Fruit fly (Drosophila melanogaster): ENCODE results near the gene Ocrl.
A peak's percentile ranks its signal among the peaks of the same experiment; 100 is the strongest.

Ocrl gene

DNA sequence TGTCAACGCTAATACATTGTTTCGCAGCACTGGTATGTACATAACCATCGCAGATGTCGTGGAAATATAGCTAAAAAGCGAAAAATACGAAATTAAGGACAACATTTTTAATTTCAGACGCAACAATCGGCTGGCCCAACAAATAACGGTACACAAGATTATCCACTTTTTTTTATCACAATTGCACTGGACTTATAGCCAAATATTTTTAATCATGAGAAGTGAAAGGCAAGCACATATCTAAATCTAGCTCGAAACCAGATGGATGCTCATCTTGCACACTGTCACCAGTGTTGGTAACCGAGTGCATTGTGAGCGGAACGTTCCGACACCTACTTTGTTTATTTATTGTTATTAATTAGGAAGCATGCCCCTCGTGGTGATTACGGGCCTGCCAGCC lies 17.2 kb downstream of the Ocrl start, which contains the start of the genes CG3857 and CG3587 (continued):
- peak; percentile 73 for TF ChIP-seq Sox15 (GFP tag; optimal IDR thresholded peaks at IDR 0.05)
- TF ChIP-seq dac (GFP tag; optimal IDR thresholded peaks at IDR 0.05) = peak; percentile 60
- TF ChIP-seq Eip78C (GFP tag) = peak; percentile 89
- peak; percentile 60 for TF ChIP-seq CG10669 (GFP tag; optimal IDR thresholded peaks at IDR 0.05)
- peak; percentile 55 to 65 for TF ChIP-seq salr (GFP tag; optimal IDR thresholded peaks at IDR 0.05)
- TF ChIP-seq topi (GFP tag; optimal IDR thresholded peaks at IDR 0.05) = peak; percentile 81
- peak; percentile 11 for TF ChIP-seq spab (GFP tag; optimal IDR thresholded peaks at IDR 0.05)
- peak; percentile 74 for TF ChIP-seq cyc (GFP tag; optimal IDR thresholded peaks at IDR 0.05)
- TF ChIP-seq CG6808 (GFP tag; optimal IDR thresholded peaks at IDR 0.05) = peak; percentile 36
- TF ChIP-seq Hr39 (GFP tag; optimal IDR thresholded peaks at IDR 0.05) = peak; percentile 88
- TF ChIP-seq CG1621 (tag; optimal IDR thresholded peaks at IDR 0.05) = peak; percentile 50
- no peak for TF ChIP-seq CG6854 (GFP tag; optimal IDR thresholded peaks at IDR 0.05)
- peak; percentile 55 for TF ChIP-seq CG11902 (GFP tag; optimal IDR thresholded peaks at IDR 0.05)

DNA sequence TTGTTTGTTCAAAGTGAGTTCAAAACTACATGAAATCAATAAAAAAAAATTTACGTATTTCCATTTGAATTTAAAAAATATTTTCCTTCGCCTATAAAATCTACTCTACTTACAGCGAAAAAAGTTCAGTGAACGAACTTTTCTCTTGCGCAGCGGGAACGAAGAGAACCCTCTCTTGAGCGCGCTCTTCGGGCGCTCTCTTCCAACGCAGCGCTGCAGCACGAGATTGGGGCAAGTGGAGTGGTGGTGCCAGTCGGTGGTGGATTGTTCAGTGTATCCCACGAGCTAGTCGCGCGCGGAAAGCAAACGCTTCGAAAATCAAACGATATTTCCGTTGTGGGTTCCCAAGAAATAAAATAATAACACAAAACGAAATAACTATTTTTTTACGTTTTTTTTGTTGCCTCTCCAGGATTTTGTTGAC lies 18.9 kb downstream of the Ocrl start, which contains the start of gene Hr4:
Gene Hr4 (plus strand): TSS at position 272 of the 424 bp plus-strand sequence.
- peak; percentile 46 for TF ChIP-seq CG6276 (GFP tag; optimal IDR thresholded peaks at IDR 0.05)
- no peak for TF ChIP-seq OdsH (GFP tag; optimal IDR thresholded peaks at IDR 0.05)
- peak; percentile 1 for TF ChIP-seq dsx (GFP tag; optimal IDR thresholded peaks at IDR 0.05; ENCODE audit: poor library complexity, severe bottlenecking)
- no peak for TF ChIP-seq fd85E (GFP tag; optimal IDR thresholded peaks at IDR 0.05)
- TF ChIP-seq Eip93F (GFP tag; optimal IDR thresholded peaks at IDR 0.05) = peak; percentile 43
- TF ChIP-seq Lpt (GFP tag; optimal IDR thresholded peaks at IDR 0.05) = no peak
- TF ChIP-seq topi (GFP tag; optimal IDR thresholded peaks at IDR 0.05) = peak; percentile 24
- TF ChIP-seq CG1621 (tag; optimal IDR thresholded peaks at IDR 0.05) = no peak
- TF ChIP-seq CG8119 (GFP tag; IDR thresholded peaks at IDR 0.05) = peak; percentile 43; the same call in 2 of the 3 replicates
- TF ChIP-seq acj6 (GFP tag; optimal IDR thresholded peaks at IDR 0.05) = no peak
- peak; percentile 17 for TF ChIP-seq CG9139 (GFP tag; optimal IDR thresholded peaks at IDR 0.05)
- TF ChIP-seq Sox102F (GFP tag; optimal IDR thresholded peaks at IDR 0.05) = peak; percentile 64
- no peak for TF ChIP-seq CG10669 (GFP tag; optimal IDR thresholded peaks at IDR 0.05)
- TF ChIP-seq achi (GFP tag; optimal IDR thresholded peaks at IDR 0.05) = no peak
- peak; percentile 61 for TF ChIP-seq Met (GFP tag; optimal IDR thresholded peaks at IDR 0.05)
- TF ChIP-seq CG3919 (GFP tag; optimal IDR thresholded peaks at IDR 0.05) = peak; percentile 25
- TF ChIP-seq CG8319 (GFP tag; optimal IDR thresholded peaks at IDR 0.05) = no peak
- peak; percentile 20 for TF ChIP-seq Smox (GFP tag; optimal IDR thresholded peaks at IDR 0.05)
- peak; percentile 64 for TF ChIP-seq eg (GFP tag; IDR thresholded peaks at IDR 0.05)
- TF ChIP-seq CG6163 (GFP tag; IDR thresholded peaks at IDR 0.05) = peak; percentile 28; the same call in 1 of the 3 replicates
- TF ChIP-seq esn (GFP tag; optimal IDR thresholded peaks at IDR 0.05) = peak; percentile 21
- peak; percentile 66 for TF ChIP-seq CG6854 (GFP tag; optimal IDR thresholded peaks at IDR 0.05)
- TF ChIP-seq vri (GFP tag; optimal IDR thresholded peaks at IDR 0.05) = peak; percentile 54
- peak; percentile 74 for TF ChIP-seq Eip78C (GFP tag)
- TF ChIP-seq ss (GFP tag; optimal IDR thresholded peaks at IDR 0.05) = peak; percentile 2 to 34
- TF ChIP-seq Eip75B (GFP tag; optimal IDR thresholded peaks at IDR 0.05) = peak; percentile 35
- peak; percentile 62; the same call in 1 of the 2 replicates for TF ChIP-seq CG15336 (GFP tag; IDR thresholded peaks at IDR 0.05)
- peak; percentile 19 for TF ChIP-seq CG16779 (tag; optimal IDR thresholded peaks at IDR 0.05)
- TF ChIP-seq CG7368 (GFP tag; optimal IDR thresholded peaks at IDR 0.05) = no peak

Measured in whole organism, prepupa.